Fruit fly (Drosophila melanogaster) whole organism, embryonic: Measurements from ENCODE around the gene CG8176.

Source experiments
- Atf6 ChIP-seq: fragments of 200-800 bp; sonication (Bioruptor generic); IDR thresholded peaks from 2 replicates; pipeline ENCODE4 v1.3.6; 2022; ENCODE audit warnings: missing biosample characterization, missing genetic modification characterization
- Blimp-1 ChIP-seq: fragments of 200-800 bp; sonication (Bioruptor generic); optimal IDR thresholded peaks from 3 replicates; lab custom pipeline; 2018; ENCODE audit warnings: missing biosample characterization, missing genetic modification characterization, mild to moderate bottlenecking, moderate library complexity, missing genetic modification reagents
- CG10267 ChIP-seq: fragments of 200-800 bp; sonication (Bioruptor generic); optimal IDR thresholded peaks from 2 replicates; lab custom pipeline; 2018; ENCODE audit warnings: missing biosample characterization, mild to moderate bottlenecking, missing genetic modification characterization, moderate library complexity
- CG10321 ChIP-seq: fragments of 200-800 bp; sonication (Bioruptor generic); IDR thresholded peaks from 2 replicates; pipeline ENCODE4 v1.3.6; 2022; ENCODE audit warnings: missing biosample characterization, missing genetic modification characterization
- CG10565 ChIP-seq: fragments of 200-800 bp; sonication (Bioruptor generic); optimal IDR thresholded peaks from 3 replicates; lab custom pipeline; 2016; ENCODE audit warnings: missing biosample characterization, mild to moderate bottlenecking, missing genetic modification characterization
- CG1233 ChIP-seq: fragments of 200-800 bp; sonication (Bioruptor generic); optimal IDR thresholded peaks from 4 replicates; lab custom pipeline; 2018; ENCODE audit warnings: missing biosample characterization, mild to moderate bottlenecking, missing genetic modification characterization
- CG13424 ChIP-seq: fragments of 200-800 bp; sonication (Bioruptor generic); optimal IDR thresholded peaks from 2 replicates; lab custom pipeline; 2019; ENCODE audit warnings: missing biosample characterization, mild to moderate bottlenecking, missing genetic modification characterization, moderate library complexity
- CG13775 ChIP-seq: fragments of 200-800 bp; sonication (Bioruptor generic); optimal IDR thresholded peaks from 3 replicates; lab custom pipeline; 2017; ENCODE audit warnings: missing biosample characterization, mild to moderate bottlenecking, missing genetic modification characterization
- CG15479 ChIP-seq: fragments of 200-800 bp; sonication (Bioruptor generic); optimal IDR thresholded peaks from 3 replicates; lab custom pipeline; 2019; ENCODE audit warnings: missing biosample characterization, mild to moderate bottlenecking, missing genetic modification characterization, moderate library complexity
- CG17361 ChIP-seq: fragments of 200-800 bp; sonication (Bioruptor generic); IDR thresholded peaks from 3 replicates; pipeline ENCODE4 v1.3.6; 2022; ENCODE audit warnings: missing biosample characterization, missing genetic modification characterization
- CG17385 ChIP-seq: fragments of 200-800 bp; sonication (Bioruptor generic); optimal IDR thresholded peaks from 3 replicates; lab custom pipeline; 2018; ENCODE audit warnings: missing biosample characterization, mild to moderate bottlenecking, missing genetic modification characterization
- CG18619 ChIP-seq: fragments of 200-800 bp; sonication (Bioruptor generic); optimal IDR thresholded peaks from 3 replicates; lab custom pipeline; 2017; ENCODE audit warnings: missing biosample characterization, mild to moderate bottlenecking, missing genetic modification characterization
- CG2199 ChIP-seq: fragments of 200-800 bp; sonication (Bioruptor generic); IDR thresholded peaks from 3 replicates; pipeline ENCODE4 v1.3.6; 2022; ENCODE audit warnings: missing biosample characterization, missing genetic modification characterization
- CG2712 ChIP-seq: fragments of 200-800 bp; optimal IDR thresholded peaks from 3 replicates; lab custom pipeline; 2019; ENCODE audit warnings: missing biosample characterization, mild to moderate bottlenecking, missing genetic modification characterization, moderate library complexity
- CG3163 ChIP-seq: fragments of 200-800 bp; sonication (Bioruptor generic); optimal IDR thresholded peaks from 3 replicates; lab custom pipeline; 2016; ENCODE audit warnings: missing biosample characterization, missing genetic modification characterization
- CG32767 ChIP-seq: fragments of 200-800 bp; sonication (Bioruptor generic); IDR thresholded peaks from 2 replicates; pipeline ENCODE4 v1.3.6; 2022; ENCODE audit warnings: missing biosample characterization, missing genetic modification characterization
- CG3995 ChIP-seq: fragments of 200-800 bp; sonication (Bioruptor generic); optimal IDR thresholded peaks from 3 replicates; lab custom pipeline; 2016; ENCODE audit warnings: missing biosample characterization, missing genetic modification characterization
- CG5180 ChIP-seq: fragments of 200-800 bp; sonication (Bioruptor generic); optimal IDR thresholded peaks from 3 replicates; lab custom pipeline; 2017; ENCODE audit warnings: missing biosample characterization, missing genetic modification characterization, mild to moderate bottlenecking, moderate library complexity, missing genetic modification reagents
- CG5245 ChIP-seq: fragments of 200-800 bp; sonication (Bioruptor generic); optimal IDR thresholded peaks from 3 replicates; lab custom pipeline; 2016; ENCODE audit warnings: missing biosample characterization, missing genetic modification characterization
- CG6254 ChIP-seq: fragments of 200-800 bp; sonication (Bioruptor generic); optimal IDR thresholded peaks from 3 replicates; lab custom pipeline; 2017; ENCODE audit warnings: mild to moderate bottlenecking, missing biosample characterization, missing genetic modification reagents, missing genetic modification characterization
- CG6689 ChIP-seq: fragments of 200-800 bp; sonication (Bioruptor generic); IDR thresholded peaks from 2 replicates; pipeline ENCODE4 v1.3.6; 2022; ENCODE audit warnings: missing biosample characterization, missing genetic modification characterization
- CG7839 ChIP-seq: fragments of 200-800 bp; sonication (Bioruptor generic); optimal IDR thresholded peaks from 3 replicates; lab custom pipeline; 2018; ENCODE audit warnings: missing biosample characterization, mild to moderate bottlenecking, missing genetic modification characterization, moderate library complexity
- CG9817 ChIP-seq: fragments of 200-800 bp; sonication (Bioruptor generic); optimal IDR thresholded peaks from 2 replicates; lab custom pipeline; 2018; ENCODE audit warnings: missing biosample characterization, mild to moderate bottlenecking, missing genetic modification characterization, moderate library complexity
- Dref ChIP-seq: fragments of 200-800 bp; sonication (Bioruptor generic); IDR thresholded peaks from 2 replicates; pipeline ENCODE4 v1.3.6; 2022; ENCODE audit warnings: missing biosample characterization, missing genetic modification characterization
- E2f1 ChIP-seq: fragments of 200-800 bp; sonication (Bioruptor generic); IDR thresholded peaks from 2 replicates; pipeline ENCODE4 v1.3.6; 2022; ENCODE audit warnings: missing biosample characterization, missing genetic modification characterization
- Eip74EF ChIP-seq, 2 experiments: fragments of 200-800 bp in 1 of 2; fragments of >200 bp in 1 of 2; sonication (Bioruptor generic) in 1 of 2; optimal IDR thresholded peaks; 2 replicates each; lab custom pipeline; 2017 to 2019; ENCODE audit warnings: missing biosample characterization in 2 of 2, missing genetic modification characterization in 2 of 2, mild to moderate bottlenecking in 1 of 2, moderate library complexity in 1 of 2
- H15 ChIP-seq: fragments of 200-800 bp; sonication (Bioruptor generic); IDR thresholded peaks from 3 replicates; pipeline ENCODE4 v1.3.6; 2022; ENCODE audit warnings: missing biosample characterization, missing genetic modification characterization
- Kr ChIP-seq: fragments of 200-800 bp; sonication (Bioruptor generic); optimal IDR thresholded peaks from 2 replicates; lab custom pipeline; 2017; ENCODE audit warnings: missing biosample characterization, mild to moderate bottlenecking, missing genetic modification characterization
- Mrtf ChIP-seq: fragments of 200-800 bp; sonication (Bioruptor generic); IDR thresholded peaks from 3 replicates; pipeline ENCODE4 v1.3.6; 2022; ENCODE audit warnings: missing biosample characterization, missing genetic modification characterization
- NFAT ChIP-seq: fragments of 200-800 bp; sonication (Bioruptor generic); IDR thresholded peaks from 2 replicates; pipeline ENCODE4 v1.3.6; 2022; ENCODE audit warnings: missing biosample characterization, missing genetic modification characterization
- Pdp1 ChIP-seq, 2 experiments: fragments of 200-800 bp; sonication (Bioruptor generic); optimal IDR thresholded peaks; 3 replicates each; lab custom pipeline; 2016; ENCODE audit warnings: missing biosample characterization in 2 of 2, missing genetic modification characterization in 2 of 2, mild to moderate bottlenecking in 1 of 2, moderate library complexity in 1 of 2
- Trl ChIP-seq, 3 experiments: fragments of >200 bp in 2 of 3; fragments of 200-800 bp in 1 of 3; sonication (Bioruptor generic) in 1 of 3; optimal IDR thresholded peaks; 2 replicates in 1 of 3; 3 replicates in 2 of 3; lab custom pipeline; 2016 to 2017; ENCODE audit warnings: missing biosample characterization in 1 of 3, missing genetic modification characterization in 1 of 3
- amos ChIP-seq: fragments of 200-800 bp; sonication (Bioruptor generic); IDR thresholded peaks from 2 replicates; pipeline ENCODE4 v1.3.6; 2022; ENCODE audit warnings: missing biosample characterization, missing genetic modification characterization; ENCODE audit not compliant: partially characterized antibody
- bsh ChIP-seq, 2 experiments: fragments of 200-800 bp; sonication (Bioruptor generic); optimal IDR thresholded peaks; 2 replicates each; lab custom pipeline; 2017 to 2018; ENCODE audit warnings: mild to moderate bottlenecking in 2 of 2, missing biosample characterization in 2 of 2, missing genetic modification characterization in 2 of 2, moderate library complexity in 1 of 2
- ci ChIP-seq: fragments of 200-800 bp; sonication (Bioruptor generic); IDR thresholded peaks from 3 replicates; pipeline ENCODE4 v1.3.6; 2022; ENCODE audit warnings: missing biosample characterization, missing genetic modification characterization
- cwo ChIP-seq: fragments of 200-800 bp; sonication (Bioruptor generic); optimal IDR thresholded peaks from 3 replicates; lab custom pipeline; 2017; ENCODE audit warnings: missing biosample characterization, missing genetic modification characterization, mild to moderate bottlenecking, moderate library complexity, missing genetic modification reagents
- dan ChIP-seq: fragments of 200-800 bp; sonication (Bioruptor generic); IDR thresholded peaks from 2 replicates; pipeline ENCODE4 v1.3.6; 2022; ENCODE audit warnings: missing biosample characterization, missing genetic modification characterization
- dmrt11E ChIP-seq: fragments of 200-800 bp; sonication (Bioruptor generic); optimal IDR thresholded peaks from 3 replicates; lab custom pipeline; 2018; ENCODE audit warnings: missing biosample characterization, mild to moderate bottlenecking, missing genetic modification characterization, moderate library complexity
- her ChIP-seq: fragments of 200-800 bp; sonication (Bioruptor generic); optimal IDR thresholded peaks from 2 replicates; lab custom pipeline; 2016; ENCODE audit warnings: missing biosample characterization, missing genetic modification characterization
- lov ChIP-seq, 2 experiments: fragments of 200-800 bp in 1 of 2; fragments of >200 bp in 1 of 2; sonication (Bioruptor generic) in 1 of 2; IDR thresholded peaks in 1 of 2; optimal IDR thresholded peaks in 1 of 2; 2 replicates in 1 of 2; 3 replicates in 1 of 2; pipeline versions ENCODE4 v1.3.6 to Lab custom; 2017 to 2022; ENCODE audit warnings: missing biosample characterization in 1 of 2, missing genetic modification characterization in 1 of 2
- maf-S ChIP-seq: fragments of 200-800 bp; sonication (Bioruptor generic); optimal IDR thresholded peaks from 2 replicates; lab custom pipeline; 2016; ENCODE audit warnings: missing biosample characterization, missing genetic modification characterization
- nerfin-1 ChIP-seq: fragments of 200-800 bp; sonication (Bioruptor generic); optimal IDR thresholded peaks from 3 replicates; lab custom pipeline; 2019; ENCODE audit warnings: missing biosample characterization, mild to moderate bottlenecking, missing genetic modification characterization, moderate library complexity
- nerfin-2 ChIP-seq: fragments of 200-800 bp; sonication (Bioruptor generic); IDR thresholded peaks from 2 replicates; pipeline ENCODE4 v1.3.6; 2022; ENCODE audit warnings: missing biosample characterization, missing genetic modification characterization; ENCODE audit not compliant: partially characterized antibody
- oc ChIP-seq: fragments of 200-800 bp; sonication (Bioruptor generic); optimal IDR thresholded peaks from 2 replicates; lab custom pipeline; 2018; ENCODE audit warnings: missing biosample characterization, mild to moderate bottlenecking, missing genetic modification characterization, moderate library complexity
- pita ChIP-seq: fragments of 200-800 bp; sonication (Bioruptor generic); optimal IDR thresholded peaks from 2 replicates; lab custom pipeline; 2017; ENCODE audit warnings: missing biosample characterization, mild to moderate bottlenecking, missing genetic modification characterization
- ranshi ChIP-seq: fragments of 200-800 bp; sonication (Bioruptor generic); IDR thresholded peaks from 2 replicates; pipeline ENCODE4 v1.3.6; 2022; ENCODE audit warnings: missing biosample characterization, missing genetic modification characterization
- ttk ChIP-seq: fragments of 200-800 bp; sonication (Bioruptor generic); IDR thresholded peaks from 2 replicates; pipeline ENCODE4 v2.1.2; 2022; ENCODE audit warnings: missing biosample characterization, missing genetic modification characterization
- unpg ChIP-seq: fragments of 200-800 bp; sonication (Bioruptor generic); optimal IDR thresholded peaks from 3 replicates; lab custom pipeline; 2018; ENCODE audit warnings: missing biosample characterization, mild to moderate bottlenecking, missing genetic modification characterization, moderate library complexity
- wor ChIP-seq: fragments of 200-800 bp; sonication (Bioruptor generic); IDR thresholded peaks from 2 replicates; pipeline ENCODE4 v1.3.6; 2022; ENCODE audit warnings: missing biosample characterization, missing genetic modification characterization

The CG8176 gene

DNA sequence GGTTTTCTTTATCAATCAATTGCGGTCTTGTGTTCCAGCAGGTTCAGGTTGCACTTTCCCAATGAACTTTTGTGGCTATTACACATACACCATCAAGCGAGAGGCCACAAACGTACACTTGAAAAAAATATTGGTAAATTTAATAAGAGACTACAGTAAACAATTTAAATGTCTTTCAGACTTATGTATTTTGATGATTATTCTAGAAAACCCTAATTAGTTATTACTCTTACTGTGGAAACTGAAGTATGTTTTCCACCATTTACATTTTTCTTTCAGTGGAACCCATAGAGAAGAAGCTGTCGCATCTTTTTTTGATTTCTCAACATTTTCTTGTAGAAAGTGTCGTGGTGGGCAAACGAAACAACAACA, 18.3 kb downstream of the CG8176 start (continued):
- TF ChIP-seq CG10267 (tag; lab: Kevin White, UChicago) (peak; percentile 88), CG3995 (GFP tag; lab: Kevin White, UChicago) (peak; percentile 3), CG17385 (GFP tag; lab: Kevin White, UChicago) (peak; percentile 89), Dref (GFP tag; lab: Robert Waterston, UW) (no peak), Blimp-1 (GFP tag; lab: Kevin White, UChicago) (peak; percentile 96), CG10321 (GFP tag; lab: Robert Waterston, UW) (peak; percentile 59), wor (GFP tag; lab: Robert Waterston, UW) (peak; percentile 93), dan (GFP tag; lab: Robert Waterston, UW) (no peak), H15 (GFP tag; lab: Robert Waterston, UW) (peak; percentile 90), her (GFP tag; lab: Kevin White, UChicago) (peak; percentile 84), Trl (optimal IDR thresholded peaks at IDR 0.05; lab: Kevin White, UChicago) (no peak), Trl (GFP tag; optimal IDR thresholded peaks at IDR 0.05; lab: Kevin White, UChicago) (peak; percentile 88), CG18619 (peak; percentile 89), CG13424 (tag; lab: Kevin White, UChicago) (peak; percentile 95), CG6689 (GFP tag; lab: Robert Waterston, UW) (peak; percentile 91), Mrtf (GFP tag; lab: Robert Waterston, UW) (peak; percentile 84; the same call in 1 of the 3 replicates), amos (no peak), unpg (peak; percentile 97), nerfin-1 (tag; lab: Kevin White, UChicago) (peak; percentile 91), CG2712 (tag; lab: Kevin White, UChicago) (peak; percentile 96), CG32767 (peak; percentile 74; the same call in 1 of the 2 replicates), CG6254 (GFP tag; lab: Kevin White, UChicago) (peak; percentile 93), oc (peak; percentile 95), Eip74EF (GFP tag; optimal IDR thresholded peaks at IDR 0.05; lab: Kevin White, UChicago) (peak in 1 of 2 experiments; percentile 95), CG7839 (tag; lab: Kevin White, UChicago) (peak; percentile 95), E2f1 (peak; percentile 91), Pdp1 (GFP tag; optimal IDR thresholded peaks at IDR 0.05; lab: Kevin White, UChicago) (peak; percentile 87 to 91), CG17361 (GFP tag; lab: Robert Waterston, UW) (peak; percentile 97), dmrt11E (tag; lab: Kevin White, UChicago) (peak; percentile 82), CG2199 (GFP tag; lab: Robert Waterston, UW) (peak; percentile 83; the same call in 2 of the 3 replicates), CG5180 (no peak), ci (GFP tag; lab: Robert Waterston, UW) (peak; percentile 98), CG10565 (GFP tag; lab: Kevin White, UChicago) (peak; percentile 77), pita (GFP tag; lab: Kevin White, UChicago) (no peak), bsh (GFP tag; optimal IDR thresholded peaks at IDR 0.05; lab: Kevin White, UChicago) (peak; percentile 65 to 97), CG9817 (tag; lab: Kevin White, UChicago) (peak; percentile 91), ranshi (peak; percentile 93), nerfin-2 (GFP tag; lab: Robert Waterston, UW) (no peak), CG1233 (GFP tag; lab: Kevin White, UChicago) (peak; percentile 88), NFAT (peak; percentile 78), CG15479 (no peak), lov (optimal IDR thresholded peaks at IDR 0.05; lab: Kevin White, UChicago) (no peak), lov (GFP tag; IDR thresholded peaks at IDR 0.05; lab: Robert Waterston, UW) (peak; percentile 89; the same call in 2 of the 3 replicates), CG3163 (GFP tag; lab: Kevin White, UChicago) (peak; percentile 57), CG5245 (GFP tag; lab: Kevin White, UChicago) (peak; percentile 92), maf-S (GFP tag; lab: Kevin White, UChicago) (peak; percentile 81), Atf6 (peak; percentile 89), CG13775 (peak; percentile 83), Kr (no peak), cwo (GFP tag; lab: Kevin White, UChicago) (peak; percentile 68), ttk (GFP tag; lab: Robert Waterston, UW) (peak; percentile 91)
